Fruit fly (Drosophila melanogaster) whole organism, embryonic: ENCODE results near the gene CG15336.

ENCODE experiments used
- Aef1 ChIP-seq: fragments of 200-800 bp; sonication (Bioruptor generic); IDR thresholded peaks from 3 replicates; pipeline ENCODE4 v1.3.6; 2022; ENCODE audit warnings: missing biosample characterization, missing genetic modification characterization
- Awh ChIP-seq: fragments of 200-800 bp; sonication (Bioruptor generic); IDR thresholded peaks from 2 replicates; pipeline ENCODE4, ENCODE4 v1.3.6; 2022; ENCODE audit warnings: missing biosample characterization, missing genetic modification characterization
- CG10565 ChIP-seq: fragments of 200-800 bp; sonication (Bioruptor generic); optimal IDR thresholded peaks from 3 replicates; lab custom pipeline; 2016; ENCODE audit warnings: missing biosample characterization, mild to moderate bottlenecking, missing genetic modification characterization
- CG11247 ChIP-seq: fragments of 200-800 bp; sonication (Bioruptor generic); IDR thresholded peaks from 2 replicates; pipeline ENCODE4 v1.3.6; 2022; ENCODE audit warnings: missing biosample characterization, missing genetic modification characterization
- CG1647 ChIP-seq: fragments of 200-800 bp; sonication (Bioruptor generic); optimal IDR thresholded peaks from 3 replicates; lab custom pipeline; 2016; ENCODE audit warnings: missing biosample characterization, missing genetic modification characterization
- CG16779 ChIP-seq: fragments of 200-800 bp; sonication (Bioruptor generic); IDR thresholded peaks from 2 replicates; pipeline ENCODE4 v1.3.6; 2022; ENCODE audit warnings: missing biosample characterization, missing genetic modification characterization
- CG17612 ChIP-seq: fragments of 200-800 bp; sonication (Bioruptor generic); IDR thresholded peaks from 2 replicates; pipeline ENCODE4 v1.3.6; 2022; ENCODE audit warnings: missing biosample characterization, missing genetic modification characterization
- CG17829 ChIP-seq: fragments of 200-800 bp; optimal IDR thresholded peaks from 2 replicates; lab custom pipeline; 2019; ENCODE audit warnings: missing biosample characterization, mild to moderate bottlenecking, missing genetic modification characterization, moderate library complexity
- CG18764 ChIP-seq: fragments of 200-800 bp; sonication (Bioruptor generic); optimal IDR thresholded peaks from 3 replicates; lab custom pipeline; 2016; ENCODE audit warnings: missing biosample characterization, missing genetic modification characterization
- CG30020 ChIP-seq: fragments of 200-800 bp; optimal IDR thresholded peaks from 2 replicates; lab custom pipeline; 2019; ENCODE audit warnings: missing biosample characterization, mild to moderate bottlenecking, missing genetic modification characterization, moderate library complexity
- CG30431 ChIP-seq: fragments of 200-800 bp; sonication (Bioruptor generic); optimal IDR thresholded peaks from 2 replicates; lab custom pipeline; 2017; ENCODE audit warnings: missing biosample characterization, missing genetic modification characterization
- CG31365 ChIP-seq: fragments of 200-800 bp; sonication (Bioruptor generic); optimal IDR thresholded peaks from 2 replicates; lab custom pipeline; 2018; ENCODE audit warnings: missing biosample characterization, mild to moderate bottlenecking, missing genetic modification characterization
- CG32532 ChIP-seq: fragments of 200-800 bp; sonication (Bioruptor generic); IDR thresholded peaks from 2 replicates; pipeline ENCODE4 v1.3.6; 2022; ENCODE audit warnings: missing biosample characterization, missing genetic modification characterization
- CG3838 ChIP-seq: fragments of 200-800 bp; sonication (Bioruptor generic); optimal IDR thresholded peaks from 3 replicates; lab custom pipeline; 2016; ENCODE audit warnings: missing biosample characterization, missing genetic modification characterization
- CG4360 ChIP-seq: fragments of 200-800 bp; sonication (Bioruptor generic); IDR thresholded peaks from 2 replicates; pipeline ENCODE4 v1.3.6; 2022; ENCODE audit warnings: missing biosample characterization, missing genetic modification characterization
- CG6654 ChIP-seq: fragments of 200-800 bp; sonication (Bioruptor generic); optimal IDR thresholded peaks from 2 replicates; lab custom pipeline; 2017; ENCODE audit warnings: missing biosample characterization, mild to moderate bottlenecking, missing genetic modification characterization
- CG7271 ChIP-seq: fragments of 200-800 bp; sonication (Bioruptor generic); optimal IDR thresholded peaks from 2 replicates; lab custom pipeline; 2018; ENCODE audit warnings: missing biosample characterization, mild to moderate bottlenecking, missing genetic modification characterization, moderate library complexity
- D ChIP-seq, 2 experiments: fragments of 200-800 bp in 1 of 2; fragments of >200 bp in 1 of 2; sonication (Bioruptor generic) in 1 of 2; optimal IDR thresholded peaks; 2 replicates in 1 of 2; 3 replicates in 1 of 2; lab custom pipeline; 2017; ENCODE audit warnings: mild to moderate bottlenecking in 1 of 2, missing biosample characterization in 1 of 2, missing genetic modification characterization in 1 of 2, missing genetic modification reagents in 1 of 2
- Eip74EF ChIP-seq, 2 experiments: fragments of 200-800 bp in 1 of 2; fragments of >200 bp in 1 of 2; sonication (Bioruptor generic) in 1 of 2; optimal IDR thresholded peaks; 2 replicates each; lab custom pipeline; 2017 to 2019; ENCODE audit warnings: missing biosample characterization in 2 of 2, missing genetic modification characterization in 2 of 2, mild to moderate bottlenecking in 1 of 2, moderate library complexity in 1 of 2
- Fer1 ChIP-seq: fragments of 200-800 bp; sonication (Bioruptor generic); optimal IDR thresholded peaks from 2 replicates; lab custom pipeline; 2017; ENCODE audit warnings: missing biosample characterization, mild to moderate bottlenecking, missing genetic modification characterization
- MBD-R2 ChIP-seq: fragments of 200-800 bp; sonication (Bioruptor generic); IDR thresholded peaks from 2 replicates; pipeline ENCODE4 v1.3.6; 2022; ENCODE audit warnings: missing biosample characterization, missing genetic modification characterization
- MESR4 ChIP-seq: fragments of 200-800 bp; sonication (Bioruptor generic); optimal IDR thresholded peaks from 2 replicates; lab custom pipeline; 2018; ENCODE audit warnings: missing biosample characterization, mild to moderate bottlenecking, missing genetic modification characterization, moderate library complexity
- Neu2 ChIP-seq: fragments of 200-800 bp; sonication (Bioruptor generic); optimal IDR thresholded peaks from 3 replicates; lab custom pipeline; 2016; ENCODE audit warnings: missing biosample characterization, missing genetic modification characterization, borderline replicate concordance
- Nf-YC ChIP-seq: fragments of 200-800 bp; optimal IDR thresholded peaks from 3 replicates; lab custom pipeline; 2019; ENCODE audit warnings: missing biosample characterization, mild to moderate bottlenecking, missing genetic modification characterization, moderate library complexity
- NfI ChIP-seq: fragments of 200-800 bp; sonication (Bioruptor generic); optimal IDR thresholded peaks from 3 replicates; lab custom pipeline; 2018; ENCODE audit warnings: missing biosample characterization, mild to moderate bottlenecking, missing genetic modification characterization, moderate library complexity
- Scr ChIP-seq: fragments of 200-800 bp; sonication (Bioruptor generic); IDR thresholded peaks from 2 replicates; pipeline ENCODE4 v1.3.6; 2022; ENCODE audit warnings: missing biosample characterization, missing genetic modification characterization; ENCODE audit not compliant: partially characterized antibody
- ab ChIP-seq: fragments of 200-800 bp; sonication (Bioruptor generic); optimal IDR thresholded peaks from 2 replicates; lab custom pipeline; 2016; ENCODE audit warnings: missing biosample characterization, missing genetic modification characterization
- abd-A ChIP-seq: fragments of 200-800 bp; sonication (Bioruptor generic); optimal IDR thresholded peaks from 3 replicates; lab custom pipeline; 2019; ENCODE audit warnings: missing biosample characterization, mild to moderate bottlenecking, missing genetic modification characterization, moderate library complexity
- az2 ChIP-seq: fragments of 200-800 bp; sonication (Bioruptor generic); optimal IDR thresholded peaks from 3 replicates; lab custom pipeline; 2016; ENCODE audit warnings: missing biosample characterization, missing genetic modification characterization
- cg ChIP-seq: fragments of 200-800 bp; sonication (Bioruptor generic); optimal IDR thresholded peaks from 3 replicates; lab custom pipeline; 2019; ENCODE audit warnings: missing biosample characterization, mild to moderate bottlenecking, missing genetic modification characterization, moderate library complexity
- chinmo ChIP-seq: fragments of 200-800 bp; sonication (Bioruptor generic); IDR thresholded peaks from 4 replicates; pipeline ENCODE4 v1.3.6; 2022; ENCODE audit warnings: missing biosample characterization, missing genetic modification characterization; ENCODE audit not compliant: partially characterized antibody
- croc ChIP-seq: fragments of 200-800 bp; sonication (Bioruptor generic); conservative IDR thresholded peaks from 3 replicates; pipeline ENCODE4 v1.3.6; 2022; ENCODE audit warnings: missing biosample characterization, missing genetic modification characterization
- crp ChIP-seq, 2 experiments: fragments of 200-800 bp; sonication (Bioruptor generic); optimal IDR thresholded peaks; 2 replicates in 1 of 2; 3 replicates in 1 of 2; lab custom pipeline; 2017; ENCODE audit warnings: missing biosample characterization in 2 of 2, missing genetic modification characterization in 2 of 2, mild to moderate bottlenecking in 1 of 2, moderate library complexity in 1 of 2
- esg ChIP-seq: fragments of 200-800 bp; sonication (Bioruptor generic); conservative IDR thresholded peaks from 2 replicates; pipeline ENCODE4 v1.3.6; 2022; ENCODE audit warnings: missing biosample characterization, missing genetic modification characterization
- h ChIP-seq: fragments of >200 bp; optimal IDR thresholded peaks from 2 replicates; lab custom pipeline; 2017
- lola ChIP-seq, 3 experiments: fragments of >200 bp in 2 of 3; fragments of 200-800 bp in 1 of 3; sonication (Bioruptor generic) in 1 of 3; optimal IDR thresholded peaks; 2 replicates each; lab custom pipeline; 2017 to 2019; ENCODE audit warnings: missing biosample characterization in 3 of 3, missing genetic modification characterization in 3 of 3, mild to moderate bottlenecking in 1 of 3, moderate library complexity in 1 of 3
- lov ChIP-seq, 2 experiments: fragments of 200-800 bp in 1 of 2; fragments of >200 bp in 1 of 2; sonication (Bioruptor generic) in 1 of 2; IDR thresholded peaks in 1 of 2; optimal IDR thresholded peaks in 1 of 2; 2 replicates in 1 of 2; 3 replicates in 1 of 2; pipeline versions ENCODE4 v1.3.6 to Lab custom; 2017 to 2022; ENCODE audit warnings: missing biosample characterization in 1 of 2, missing genetic modification characterization in 1 of 2
- oc ChIP-seq: fragments of 200-800 bp; sonication (Bioruptor generic); optimal IDR thresholded peaks from 2 replicates; lab custom pipeline; 2018; ENCODE audit warnings: missing biosample characterization, mild to moderate bottlenecking, missing genetic modification characterization, moderate library complexity
- pan ChIP-seq, 4 experiments: fragments of >200 bp in 3 of 4; fragments of 200-800 bp in 1 of 4; sonication (Bioruptor generic) in 1 of 4; optimal IDR thresholded peaks in 3 of 4; IDR thresholded peaks in 1 of 4; 2 replicates each; pipeline versions ENCODE4 v1.3.6 to Lab custom; 2017 to 2022; ENCODE audit warnings: missing biosample characterization in 2 of 4, missing genetic modification characterization in 2 of 4, mixed read lengths in 1 of 4
- ranshi ChIP-seq: fragments of 200-800 bp; sonication (Bioruptor generic); IDR thresholded peaks from 2 replicates; pipeline ENCODE4 v1.3.6; 2022; ENCODE audit warnings: missing biosample characterization, missing genetic modification characterization
- sd ChIP-seq: fragments of 200-800 bp; sonication (Bioruptor generic); optimal IDR thresholded peaks from 3 replicates; lab custom pipeline; 2018; ENCODE audit warnings: missing biosample characterization, mild to moderate bottlenecking, missing genetic modification characterization, moderate library complexity
- vvl ChIP-seq: fragments of 200-800 bp; sonication (Bioruptor generic); IDR thresholded peaks from 2 replicates; pipeline ENCODE4 v1.3.6; 2022; ENCODE audit warnings: missing biosample characterization, missing genetic modification characterization
- zen ChIP-seq: fragments of 200-800 bp; sonication (Bioruptor generic); optimal IDR thresholded peaks from 3 replicates; lab custom pipeline; 2018; ENCODE audit warnings: missing biosample characterization, mild to moderate bottlenecking, missing genetic modification characterization, moderate library complexity

The CG15336 gene

dm6 chrX:8194559-8194958, 46.8 kb downstream of the CG15336 start (continued):
- no peak for TF ChIP-seq Neu2 (GFP tag; lab: Kevin White, UChicago)
- TF ChIP-seq CG10565 (GFP tag; lab: Kevin White, UChicago): no peak
- TF ChIP-seq NfI (GFP tag; lab: Kevin White, UChicago): no peak
- peak; percentile 55 for TF ChIP-seq sd (tag; lab: Kevin White, UChicago)
- TF ChIP-seq Aef1 (GFP tag; lab: Robert Waterston, UW): peak; percentile 58
- TF ChIP-seq CG32532: no peak
- TF ChIP-seq ranshi (GFP tag; lab: Robert Waterston, UW): no peak
- peak; percentile 25 for TF ChIP-seq Nf-YC (tag; lab: Kevin White, UChicago)
- peak; percentile 95 for TF ChIP-seq CG6654
- no peak for TF ChIP-seq zen (tag; lab: Kevin White, UChicago)
- TF ChIP-seq MBD-R2 (GFP tag; lab: Robert Waterston, UW): no peak
- TF ChIP-seq Fer1 (GFP tag; lab: Kevin White, UChicago): no peak
- TF ChIP-seq CG11247 (GFP tag; lab: Robert Waterston, UW): no peak
- no peak for TF ChIP-seq CG30431 (GFP tag; lab: Kevin White, UChicago)
- no peak for TF ChIP-seq CG30020
- TF ChIP-seq az2 (GFP tag; lab: Kevin White, UChicago): no peak
- no peak for TF ChIP-seq lola (GFP tag; optimal IDR thresholded peaks at IDR 0.05; lab: Kevin White, UChicago)
- no peak for TF ChIP-seq D (optimal IDR thresholded peaks at IDR 0.05; lab: Kevin White, UChicago)
- TF ChIP-seq D (GFP tag; optimal IDR thresholded peaks at IDR 0.05; lab: Kevin White, UChicago): no peak
- no peak for TF ChIP-seq CG16779
- TF ChIP-seq CG17612 (GFP tag; lab: Robert Waterston, UW): no peak
- no peak for TF ChIP-seq CG18764 (GFP tag; lab: Kevin White, UChicago)
- TF ChIP-seq CG17829 (tag; lab: Kevin White, UChicago): no peak
- TF ChIP-seq ab (GFP tag; lab: Kevin White, UChicago): no peak
- TF ChIP-seq CG31365 (tag; lab: Kevin White, UChicago): no peak
- TF ChIP-seq esg (GFP tag; lab: Robert Waterston, UW): no peak
- peak; percentile 11 for TF ChIP-seq cg
- TF ChIP-seq h (lab: Kevin White, UChicago): no peak
- TF ChIP-seq chinmo (GFP tag; lab: Robert Waterston, UW): peak; percentile 83; the same call in 3 of the 4 replicates
- TF ChIP-seq Awh (GFP tag; lab: Robert Waterston, UW): no peak
- no peak for TF ChIP-seq Eip74EF (GFP tag; optimal IDR thresholded peaks at IDR 0.05; lab: Kevin White, UChicago)
- TF ChIP-seq CG4360: peak; percentile 80
- peak; percentile 86 for TF ChIP-seq abd-A
- no peak for TF ChIP-seq CG3838 (GFP tag; lab: Kevin White, UChicago)
- TF ChIP-seq CG7271: no peak
- peak; percentile 74 for TF ChIP-seq oc (tag; lab: Kevin White, UChicago)
- no peak for TF ChIP-seq crp (GFP tag; optimal IDR thresholded peaks at IDR 0.05; lab: Kevin White, UChicago)
- TF ChIP-seq Scr (GFP tag; lab: Robert Waterston, UW): no peak
- TF ChIP-seq croc (GFP tag; lab: Robert Waterston, UW): no peak
- no peak for TF ChIP-seq lov (optimal IDR thresholded peaks at IDR 0.05; lab: Kevin White, UChicago)
- TF ChIP-seq lov (GFP tag; IDR thresholded peaks at IDR 0.05; lab: Robert Waterston, UW): no peak
- TF ChIP-seq CG1647 (GFP tag; lab: Kevin White, UChicago): no peak
- TF ChIP-seq vvl (GFP tag; lab: Robert Waterston, UW): 0 out of 2 replicates have a peak, but pooled peaks have one; percentile 19
- TF ChIP-seq pan (optimal IDR thresholded peaks at IDR 0.05; lab: Kevin White, UChicago): no peak
- TF ChIP-seq pan (GFP tag; optimal IDR thresholded peaks at IDR 0.05 in 1 of 2, IDR thresholded peaks at IDR 0.05 in 1 of 2): no peak
- TF ChIP-seq MESR4 (GFP tag; lab: Kevin White, UChicago): no peak
